Fruit fly (Drosophila melanogaster): ENCODE data around the gene Coq2.

dm6 chr3R:8336012-8336567 is 19.7 kb upstream of the Coq2 start:
- no peak for TF ChIP-seq CG11617 (GFP tag; optimal IDR thresholded peaks at IDR 0.05)
- TF ChIP-seq CG7101 (tag; optimal IDR thresholded peaks at IDR 0.05): no peak
- TF ChIP-seq CG12768 (GFP tag; optimal IDR thresholded peaks at IDR 0.05): no peak
- TF ChIP-seq tj (GFP tag; optimal IDR thresholded peaks at IDR 0.05): no peak
- no peak for TF ChIP-seq ovo (GFP tag; optimal IDR thresholded peaks at IDR 0.05)
- no peak for TF ChIP-seq CG14711 (tag; optimal IDR thresholded peaks at IDR 0.05)
- no peak for TF ChIP-seq Mnt (GFP tag; optimal IDR thresholded peaks at IDR 0.05)
- no peak for TF ChIP-seq toe (GFP tag; optimal IDR thresholded peaks at IDR 0.05)
- no peak for TF ChIP-seq Clk (GFP tag; optimal IDR thresholded peaks at IDR 0.05)
- TF ChIP-seq kay (GFP tag; ENCODE audit: borderline replicate concordance): no peak
- no peak for TF ChIP-seq Crg-1 (GFP tag; optimal IDR thresholded peaks at IDR 0.05)
- TF ChIP-seq bab1 (GFP tag; optimal IDR thresholded peaks at IDR 0.05): no peak
- TF ChIP-seq pad (GFP tag; optimal IDR thresholded peaks at IDR 0.05): no peak

Measured in whole organism, adult.